ENCODE assay signal across 5 fruit fly cellular contexts in the genomic region with DNA sequence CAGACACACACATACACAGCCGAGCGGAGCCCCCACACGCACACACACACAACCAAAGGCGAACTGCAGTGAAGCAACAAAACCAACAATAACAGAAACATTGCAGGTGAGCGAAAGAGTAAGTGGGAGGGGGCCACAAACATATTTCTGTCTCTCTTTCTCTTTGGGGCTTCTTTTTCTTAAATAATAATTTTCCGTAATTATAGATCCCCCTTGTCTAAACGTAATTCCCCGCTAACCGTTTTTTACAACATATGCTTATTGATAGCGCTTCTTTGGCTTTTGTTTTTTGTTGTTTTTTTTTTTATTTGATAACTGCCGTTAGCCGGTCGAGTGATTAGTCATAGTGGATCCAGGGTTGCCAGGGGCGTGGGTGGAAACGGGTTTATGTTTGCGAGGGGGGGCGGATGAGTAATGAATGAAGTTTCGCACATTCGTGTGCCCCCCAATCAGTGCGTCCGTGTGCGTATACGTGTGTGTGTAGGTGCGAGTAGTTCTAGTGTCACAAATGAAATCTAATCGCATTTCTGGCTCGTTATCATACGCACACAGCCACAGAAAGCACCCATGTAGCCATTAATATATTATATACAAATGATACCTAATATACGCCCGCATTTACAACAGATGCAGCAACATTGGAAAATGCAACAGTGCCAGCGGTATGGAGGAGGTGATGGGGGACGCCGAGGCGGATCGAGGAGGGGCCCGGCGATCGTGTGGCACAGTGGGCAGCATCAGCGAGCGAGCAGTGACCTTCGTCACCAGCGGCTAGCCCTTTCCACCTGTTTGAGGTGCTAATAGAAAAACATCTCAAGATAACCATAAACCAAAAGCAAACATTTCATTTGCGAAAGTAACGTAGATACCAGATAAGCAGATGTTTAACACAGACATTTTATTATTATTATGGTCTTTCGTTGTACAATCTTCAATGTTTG.
A peak's percentile ranks its signal among the peaks of the same experiment; 100 is the strongest.
TF ChIP-seq lines count a peak whose summit lies in the region.

No protein-coding gene starts in this region.

- TF ChIP-seq CTCF in whole organism, embryonic (GFP tag; optimal IDR thresholded peaks at IDR 0.05; lab: Kevin White, UChicago), result no peak

TF ChIP-seq in whole organism, adult, 20 proteins besides CTCF, POLR2A, EP300 and RAD21:
- peak; percentile 99 for TF ChIP-seq kay (GFP tag; lab: Kevin White, UChicago; ENCODE audit: borderline replicate concordance)
- TF ChIP-seq bab1 (GFP tag; optimal IDR thresholded peaks at IDR 0.05; lab: Kevin White, UChicago), result no peak
- peak; percentile 42 for TF ChIP-seq tj (GFP tag; optimal IDR thresholded peaks at IDR 0.05; lab: Kevin White, UChicago)
- peak; percentile 95 for TF ChIP-seq ovo (GFP tag; optimal IDR thresholded peaks at IDR 0.05; lab: Kevin White, UChicago)
- no peak for TF ChIP-seq Mnt (GFP tag; optimal IDR thresholded peaks at IDR 0.05; lab: Kevin White, UChicago)
- TF ChIP-seq CG12768 (GFP tag; optimal IDR thresholded peaks at IDR 0.05; lab: Kevin White, UChicago), result peak; percentile 20
- TF ChIP-seq Clk (GFP tag; optimal IDR thresholded peaks at IDR 0.05; lab: Kevin White, UChicago), result peak; percentile 20
- no peak for TF ChIP-seq CG7045 (GFP tag; optimal IDR thresholded peaks at IDR 0.05; lab: Kevin White, UChicago)
- TF ChIP-seq cic (GFP tag; optimal IDR thresholded peaks at IDR 0.05; lab: Kevin White, UChicago), result peak; percentile 96
- peak; percentile 19 for TF ChIP-seq Hr96 (GFP tag; optimal IDR thresholded peaks at IDR 0.05; lab: Kevin White, UChicago)
- peak; percentile 83 for TF ChIP-seq CG14711 (tag; optimal IDR thresholded peaks at IDR 0.05; lab: Kevin White, UChicago)
- TF ChIP-seq pad (GFP tag; optimal IDR thresholded peaks at IDR 0.05; lab: Kevin White, UChicago), result peak; percentile 60
- no peak for TF ChIP-seq toe (GFP tag; optimal IDR thresholded peaks at IDR 0.05; lab: Kevin White, UChicago)

TF ChIP-seq in whole organism, embryonic, 481 proteins besides CTCF, POLR2A, EP300 and RAD21 (continues in another document):
- peak; percentile 37; the same call in 1 of the 3 replicates for TF ChIP-seq Dbx (GFP tag; IDR thresholded peaks at IDR 0.05; lab: Robert Waterston, UW)
- TF ChIP-seq lmd (GFP tag; IDR thresholded peaks at IDR 0.05; lab: Robert Waterston, UW), result no peak; the same call in 1 of the 2 replicates
- peak; percentile 0 for TF ChIP-seq CG15514 (GFP tag; optimal IDR thresholded peaks at IDR 0.05; lab: Kevin White, UChicago)
- no peak for TF ChIP-seq Lpt (GFP tag; optimal IDR thresholded peaks at IDR 0.05; lab: Kevin White, UChicago)
- no peak for TF ChIP-seq CG15696 (tag; optimal IDR thresholded peaks at IDR 0.05; lab: Kevin White, UChicago)
- no peak for TF ChIP-seq Hand (GFP tag; optimal IDR thresholded peaks at IDR 0.05; lab: Kevin White, UChicago)
- TF ChIP-seq Tbp (GFP tag; optimal IDR thresholded peaks at IDR 0.05; lab: Kevin White, UChicago), result no peak
- TF ChIP-seq ham (GFP tag; IDR thresholded peaks at IDR 0.05; lab: Robert Waterston, UW), result no peak
- TF ChIP-seq cg (GFP tag; optimal IDR thresholded peaks at IDR 0.05; lab: Kevin White, UChicago), result peak; percentile 86
- TF ChIP-seq CG3847 (GFP tag; IDR thresholded peaks at IDR 0.05; lab: Robert Waterston, UW), result peak; percentile 6; the same call in 1 of the 2 replicates
- no peak for TF ChIP-seq MBD-R2 (GFP tag; IDR thresholded peaks at IDR 0.05; lab: Robert Waterston, UW)
- TF ChIP-seq caup (GFP tag; optimal IDR thresholded peaks at IDR 0.05; lab: Kevin White, UChicago; ENCODE audit: severe bottlenecking), result peak; percentile 21
- TF ChIP-seq sug (tag; optimal IDR thresholded peaks at IDR 0.05; lab: Kevin White, UChicago), result peak; percentile 97
- peak; percentile 97 for TF ChIP-seq kay (GFP tag; optimal IDR thresholded peaks at IDR 0.05; lab: Kevin White, UChicago)
- TF ChIP-seq CG18599 (GFP tag; optimal IDR thresholded peaks at IDR 0.05; lab: Kevin White, UChicago), result peak; percentile 38
- no peak for TF ChIP-seq CG12659 (GFP tag; optimal IDR thresholded peaks at IDR 0.05; lab: Kevin White, UChicago)

TF ChIP-seq in whole organism, prepupa, 60 proteins besides CTCF, POLR2A, EP300 and RAD21 (continues in another document):
- TF ChIP-seq Sox15 (GFP tag; optimal IDR thresholded peaks at IDR 0.05; lab: Kevin White, UChicago) (no peak), Sox102F (GFP tag; optimal IDR thresholded peaks at IDR 0.05; lab: Kevin White, UChicago) (no peak), CG6276 (GFP tag; optimal IDR thresholded peaks at IDR 0.05; lab: Kevin White, UChicago) (peak; percentile 18), spab (GFP tag; optimal IDR thresholded peaks at IDR 0.05; lab: Kevin White, UChicago) (no peak), CG6854 (GFP tag; optimal IDR thresholded peaks at IDR 0.05; lab: Kevin White, UChicago) (no peak), fd59A (GFP tag; optimal IDR thresholded peaks at IDR 0.05; lab: Kevin White, UChicago) (no peak), CG6808 (GFP tag; optimal IDR thresholded peaks at IDR 0.05; lab: Kevin White, UChicago) (no peak), salr (GFP tag; optimal IDR thresholded peaks at IDR 0.05; lab: Kevin White, UChicago) (no peak), OdsH (GFP tag; optimal IDR thresholded peaks at IDR 0.05; lab: Kevin White, UChicago) (no peak), Ets96B (tag; optimal IDR thresholded peaks at IDR 0.05; lab: Kevin White, UChicago) (no peak), esn (GFP tag; optimal IDR thresholded peaks at IDR 0.05; lab: Kevin White, UChicago) (peak; percentile 55), CG34406 (GFP tag; optimal IDR thresholded peaks at IDR 0.05; lab: Kevin White, UChicago) (peak; percentile 7), CG3032 (tag; optimal IDR thresholded peaks at IDR 0.05; lab: Kevin White, UChicago) (no peak), CG9139 (GFP tag; optimal IDR thresholded peaks at IDR 0.05; lab: Kevin White, UChicago) (no peak), CG4318 (GFP tag; optimal IDR thresholded peaks at IDR 0.05; lab: Kevin White, UChicago) (peak; percentile 24), CG8319 (GFP tag; optimal IDR thresholded peaks at IDR 0.05; lab: Kevin White, UChicago) (no peak), net (GFP tag; optimal IDR thresholded peaks at IDR 0.05; lab: Kevin White, UChicago) (peak; percentile 18), CG11902 (GFP tag; optimal IDR thresholded peaks at IDR 0.05; lab: Kevin White, UChicago) (no peak)

TF ChIP-seq in whole organism, pupa, 21 proteins besides CTCF, POLR2A, EP300 and RAD21:
- peak; percentile 56; the same call in 2 of the 3 replicates for TF ChIP-seq fd96Ca (GFP tag; IDR thresholded peaks at IDR 0.05; lab: Robert Waterston, UW)
- peak; percentile 2 for TF ChIP-seq Pif1A (GFP tag; optimal IDR thresholded peaks at IDR 0.05; lab: Kevin White, UChicago)
- peak; percentile 13 for TF ChIP-seq CG17806 (tag; optimal IDR thresholded peaks at IDR 0.05; lab: Kevin White, UChicago)
- TF ChIP-seq CG8159 (tag; optimal IDR thresholded peaks at IDR 0.05; lab: Kevin White, UChicago), result no peak
- TF ChIP-seq rn (GFP tag; IDR thresholded peaks at IDR 0.05; lab: Robert Waterston, UW), result no peak
- no peak for TF ChIP-seq CG14655 (GFP tag; optimal IDR thresholded peaks at IDR 0.05; lab: Kevin White, UChicago)
- peak; percentile 42; the same call in 2 of the 3 replicates for TF ChIP-seq CG4496 (GFP tag; IDR thresholded peaks at IDR 0.05; lab: Robert Waterston, UW)
- peak; percentile 17 for TF ChIP-seq EcR (GFP tag; optimal IDR thresholded peaks at IDR 0.05; lab: Kevin White, UChicago)
- TF ChIP-seq gl (tag; optimal IDR thresholded peaks at IDR 0.05; lab: Kevin White, UChicago), result no peak
- no peak for TF ChIP-seq CG9948 (tag; optimal IDR thresholded peaks at IDR 0.05; lab: Kevin White, UChicago)
- TF ChIP-seq CG34367 (tag; optimal IDR thresholded peaks at IDR 0.05; lab: Kevin White, UChicago), result no peak
- peak; percentile 4 for TF ChIP-seq CG15710 (tag; optimal IDR thresholded peaks at IDR 0.05; lab: Kevin White, UChicago)
- TF ChIP-seq Snoo (tag; optimal IDR thresholded peaks at IDR 0.05; lab: Kevin White, UChicago), result peak; percentile 17
- TF ChIP-seq CG32121 (GFP tag; IDR thresholded peaks at IDR 0.05; lab: Robert Waterston, UW), result 0 out of 2 replicates have a peak, but pooled peaks have one; percentile 35
- TF ChIP-seq Ets98B (GFP tag; IDR thresholded peaks at IDR 0.05; lab: Robert Waterston, UW), result peak; percentile 20; the same call in 1 of the 2 replicates

TF ChIP-seq in whole organism, wandering third instar larva, 38 proteins besides CTCF, POLR2A, EP300 and RAD21:
- TF ChIP-seq tai (GFP tag; optimal IDR thresholded peaks at IDR 0.05; lab: Kevin White, UChicago) (no peak), h (GFP tag; optimal IDR thresholded peaks at IDR 0.05; lab: Kevin White, UChicago) (peak; percentile 46), br (GFP tag; optimal IDR thresholded peaks at IDR 0.05; lab: Kevin White, UChicago) (no peak), pan (optimal IDR thresholded peaks at IDR 0.05; lab: Kevin White, UChicago) (no peak), OdsH (GFP tag; optimal IDR thresholded peaks at IDR 0.05; lab: Kevin White, UChicago) (peak; percentile 47), Rel (GFP tag; optimal IDR thresholded peaks at IDR 0.05; lab: Kevin White, UChicago) (no peak), Rel (tag; optimal IDR thresholded peaks at IDR 0.05; lab: Kevin White, UChicago) (peak; percentile 71), ey (GFP tag; optimal IDR thresholded peaks at IDR 0.05; lab: Kevin White, UChicago) (peak; percentile 22), Jra (GFP tag; optimal IDR thresholded peaks at IDR 0.05; lab: Kevin White, UChicago) (peak; percentile 91), HLH106 (tag; optimal IDR thresholded peaks at IDR 0.05; lab: Kevin White, UChicago) (peak; percentile 21), rgr (GFP tag; optimal IDR thresholded peaks at IDR 0.05; lab: Kevin White, UChicago) (peak; percentile 48), foxo (GFP tag; optimal IDR thresholded peaks at IDR 0.05; lab: Kevin White, UChicago) (peak in 1 of 2 experiments; percentile 65), CrebA (GFP tag; optimal IDR thresholded peaks at IDR 0.05; lab: Kevin White, UChicago; ENCODE audit: borderline replicate concordance) (no peak)
